Worm (Caenorhabditis elegans) whole organism, L4 larva: ENCODE results near the gene D1054.8.

Experiments used
- Y5F2A.4 ChIP-seq: fragments of 200-800 bp; sonication (Bioruptor generic); optimal IDR thresholded peaks from 2 replicates; lab custom pipeline; 2018; ENCODE audit warnings: mild to moderate bottlenecking, missing genetic modification characterization, missing compliant biosample characterization
- attf-4 ChIP-seq: sonication (generic microtip); optimal IDR thresholded peaks from 3 replicates; lab custom pipeline; 2017; ENCODE audit warnings: missing biosample characterization, missing genetic modification characterization
- daf-8 ChIP-seq: fragments of 200-800 bp; sonication (Bioruptor generic); IDR thresholded peaks from 2 replicates; pipeline ENCODE4 v1.3.6; 2022; ENCODE audit warnings: missing genetic modification characterization, missing compliant biosample characterization
- nhr-111 ChIP-seq: fragments of 200-800 bp; sonication (Bioruptor generic); optimal IDR thresholded peaks from 2 replicates; lab custom pipeline; 2018; ENCODE audit warnings: mild to moderate bottlenecking, missing genetic modification characterization, missing compliant biosample characterization
- nhr-76 ChIP-seq: fragments of 150-350 bp; optimal IDR thresholded peaks from 2 replicates; lab custom pipeline; 2014; ENCODE audit warnings: missing biosample characterization, missing genetic modification characterization
- php-3 ChIP-seq: fragments of 200-800 bp; sonication (Bioruptor generic); IDR thresholded peaks from 2 replicates; pipeline ENCODE4 v1.3.6; 2022; ENCODE audit warnings: missing genetic modification reagents, missing genetic modification characterization, missing compliant biosample characterization

DNA sequence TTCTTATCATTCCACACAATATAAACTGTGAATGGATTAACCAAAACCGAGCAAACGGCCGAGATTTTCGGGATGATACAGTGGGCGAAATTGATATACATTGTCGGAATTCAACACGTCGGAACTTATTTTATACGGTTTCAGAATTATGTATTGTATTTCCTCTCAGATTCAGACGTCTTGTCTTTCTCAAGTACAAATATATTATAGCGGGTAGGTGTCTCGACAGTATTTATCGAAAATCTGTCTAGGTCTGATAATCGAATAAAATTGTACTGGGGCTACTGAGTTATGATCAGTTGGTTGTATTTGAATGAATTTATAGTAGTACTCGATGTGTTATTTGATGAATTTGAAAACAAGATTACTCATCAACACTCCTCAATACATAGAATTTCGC, 40.5 kb upstream of the D1054.8 start, which contains the start of gene srj-22:
- TF ChIP-seq nhr-76 (tag; lab: Kevin White, UChicago) (no peak), attf-4 (tag; lab: Kevin White, UChicago) (no peak), Y5F2A.4 (GFP tag; lab: Kevin White, UChicago) (no peak), php-3 (no peak), daf-8 (GFP tag; lab: Robert Waterston, UW) (no peak), nhr-111 (GFP tag; lab: Kevin White, UChicago) (no peak)
